Fruit fly (Drosophila melanogaster) Kc167 (cell line): ENCODE results near the gene primo-2.

Experiments used
- Myc ChIP-seq: fragments of >200 bp; optimal IDR thresholded peaks from 2 replicates; lab custom pipeline; 2017; ENCODE audit warnings: missing external identifiers
- Sin3A ChIP-seq: fragments of >200 bp; optimal IDR thresholded peaks from 2 replicates; lab custom pipeline; 2018; ENCODE audit warnings: missing external identifiers
- h ChIP-seq: fragments of >200 bp; optimal IDR thresholded peaks from 3 replicates; lab custom pipeline; 2018; ENCODE audit warnings: missing external identifiers
- insv ChIP-seq: fragments of >200 bp; optimal IDR thresholded peaks from 3 replicates; lab custom pipeline; 2018; ENCODE audit warnings: missing external identifiers
- psq ChIP-seq: fragments of >200 bp; optimal IDR thresholded peaks from 2 replicates; lab custom pipeline; 2017; ENCODE audit warnings: missing external identifiers
- ttk ChIP-seq: sonication (Bioruptor generic); optimal IDR thresholded peaks from 2 replicates; lab custom pipeline; 2017; ENCODE audit warnings: missing external identifiers

primo-2 gene

DNA sequence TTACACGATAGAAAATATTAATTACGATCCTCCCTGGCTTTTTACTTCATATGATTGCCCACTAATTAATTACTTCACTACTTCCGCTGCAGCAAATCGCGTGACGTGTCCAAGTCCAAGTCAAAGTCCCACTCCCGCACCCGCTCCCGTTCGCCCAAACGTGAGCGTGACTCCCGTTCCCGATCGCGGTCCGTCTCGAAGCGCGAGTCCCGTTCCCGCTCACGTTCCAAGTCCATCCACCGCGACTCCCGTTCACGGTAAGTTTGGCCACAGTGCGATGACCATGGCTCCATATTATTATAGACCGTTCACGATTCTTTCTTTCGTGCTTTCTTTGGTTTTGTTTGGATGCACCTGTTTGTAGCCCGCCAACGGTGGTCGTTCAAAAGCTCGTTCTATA is 45.6 kb downstream of the primo-2 start:
- no peak for TF ChIP-seq psq (lab: Kevin White, UChicago)
- TF ChIP-seq ttk (lab: Kevin White, UChicago) = no peak
- TF ChIP-seq Sin3A (lab: Kevin White, UChicago) = no peak
- no peak for TF ChIP-seq insv (lab: Kevin White, UChicago)
- no peak for TF ChIP-seq Myc (lab: Kevin White, UChicago)
- TF ChIP-seq h (lab: Kevin White, UChicago) = no peak

DNA sequence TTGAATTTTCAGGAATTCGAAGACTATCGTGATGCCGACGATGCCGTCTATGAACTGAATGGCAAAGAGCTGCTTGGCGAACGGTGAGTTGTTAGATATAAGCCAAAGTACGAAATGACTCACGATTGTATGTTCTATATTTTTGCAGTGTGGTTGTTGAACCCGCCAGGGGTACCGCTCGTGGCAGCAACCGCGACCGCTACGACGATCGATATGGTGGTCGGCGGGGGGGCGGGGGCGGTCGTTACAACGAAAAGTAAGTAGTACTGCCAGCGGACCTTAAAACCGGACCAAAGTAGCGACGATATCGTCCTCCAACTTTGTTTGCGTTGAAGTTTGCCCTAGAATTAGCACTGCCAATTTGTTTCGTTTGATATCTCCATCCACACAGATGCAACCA is 49.5 kb downstream of the primo-2 start:
- TF ChIP-seq psq (lab: Kevin White, UChicago) (no peak), ttk (lab: Kevin White, UChicago) (no peak)

DNA sequence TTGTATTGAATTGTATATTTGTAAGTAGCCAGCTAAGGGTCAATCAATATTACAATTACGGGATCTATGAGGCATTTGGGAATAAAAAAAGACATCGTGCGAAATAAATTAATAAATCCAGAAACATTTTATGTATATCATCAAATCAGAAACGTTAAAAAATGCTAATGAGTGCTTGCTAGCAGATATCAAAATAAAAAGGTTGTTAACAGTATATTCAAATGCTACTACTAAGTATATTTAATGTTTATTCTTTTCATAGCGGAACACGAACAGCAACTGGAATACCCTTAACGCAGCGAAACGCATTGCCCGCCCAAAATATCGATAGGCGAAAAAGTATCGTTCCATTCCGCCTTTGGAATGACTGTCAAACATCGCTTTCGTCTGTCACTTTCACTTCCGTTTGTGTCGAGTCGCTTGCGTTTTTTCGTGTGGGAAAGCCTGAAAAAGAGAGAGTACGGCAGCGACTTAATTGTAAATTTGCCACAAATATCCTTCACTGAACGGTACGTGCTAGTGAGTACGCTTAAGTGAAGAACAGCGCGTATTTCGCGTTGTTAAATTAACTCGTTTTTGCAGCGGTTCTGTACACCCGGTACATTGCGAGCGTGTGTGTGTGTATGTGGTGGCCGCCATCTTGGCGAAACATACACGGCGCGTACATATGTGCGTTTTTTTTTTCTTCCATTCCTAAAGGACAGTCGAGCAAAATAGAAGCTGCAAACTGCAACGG is 50.5 kb downstream of the primo-2 start, which contains the start of gene B52:
Gene B52 (plus strand): TSS at position 388 of the 736 bp plus-strand sequence.
- TF ChIP-seq psq (lab: Kevin White, UChicago) (no peak), h (lab: Kevin White, UChicago) (no peak), ttk (lab: Kevin White, UChicago) (no peak), insv (lab: Kevin White, UChicago) (no peak), Sin3A (lab: Kevin White, UChicago) (no peak), Myc (lab: Kevin White, UChicago) (no peak)
